Fruit fly (Drosophila melanogaster) whole organism, embryonic: ENCODE measurements around the gene Rfx.

Experiments
- Bgb ChIP-seq: fragments of 200-800 bp; sonication (Bioruptor generic); IDR thresholded peaks from 2 replicates; pipeline ENCODE4 v1.3.6; 2022; ENCODE audit warnings: missing biosample characterization, missing genetic modification characterization; ENCODE audit not compliant: partially characterized antibody
- CG13123 ChIP-seq: fragments of 200-800 bp; sonication (Bioruptor generic); optimal IDR thresholded peaks from 2 replicates; lab custom pipeline; 2016; ENCODE audit warnings: missing biosample characterization, missing genetic modification characterization
- CG13424 ChIP-seq: fragments of 200-800 bp; sonication (Bioruptor generic); optimal IDR thresholded peaks from 2 replicates; lab custom pipeline; 2019; ENCODE audit warnings: missing biosample characterization, mild to moderate bottlenecking, missing genetic modification characterization, moderate library complexity
- CG14667 ChIP-seq: fragments of 200-800 bp; sonication (Bioruptor generic); IDR thresholded peaks from 2 replicates; pipeline ENCODE4 v1.3.6; 2022; ENCODE audit warnings: missing biosample characterization, missing genetic modification characterization
- CG1602 ChIP-seq: fragments of 200-800 bp; sonication (Bioruptor generic); optimal IDR thresholded peaks from 3 replicates; lab custom pipeline; 2016; ENCODE audit warnings: missing biosample characterization, missing genetic modification characterization
- CG1647 ChIP-seq: fragments of 200-800 bp; sonication (Bioruptor generic); optimal IDR thresholded peaks from 3 replicates; lab custom pipeline; 2016; ENCODE audit warnings: missing biosample characterization, missing genetic modification characterization
- CG17802 ChIP-seq: fragments of 200-800 bp; sonication (Bioruptor generic); optimal IDR thresholded peaks from 2 replicates; lab custom pipeline; 2018; ENCODE audit warnings: missing biosample characterization, mild to moderate bottlenecking, missing genetic modification characterization, moderate library complexity
- CG18476 ChIP-seq: fragments of 200-800 bp; sonication (Bioruptor generic); optimal IDR thresholded peaks from 2 replicates; lab custom pipeline; 2016; ENCODE audit warnings: missing biosample characterization, mild to moderate bottlenecking, missing genetic modification characterization
- CG30020 ChIP-seq: fragments of 200-800 bp; optimal IDR thresholded peaks from 2 replicates; lab custom pipeline; 2019; ENCODE audit warnings: missing biosample characterization, mild to moderate bottlenecking, missing genetic modification characterization, moderate library complexity
- CG30403 ChIP-seq: fragments of 200-800 bp; sonication (Bioruptor generic); optimal IDR thresholded peaks from 3 replicates; lab custom pipeline; 2016; ENCODE audit warnings: missing biosample characterization, missing genetic modification characterization
- CG3838 ChIP-seq: fragments of 200-800 bp; sonication (Bioruptor generic); optimal IDR thresholded peaks from 3 replicates; lab custom pipeline; 2016; ENCODE audit warnings: missing biosample characterization, missing genetic modification characterization
- CG3995 ChIP-seq: fragments of 200-800 bp; sonication (Bioruptor generic); optimal IDR thresholded peaks from 3 replicates; lab custom pipeline; 2016; ENCODE audit warnings: missing biosample characterization, missing genetic modification characterization
- CG42726 ChIP-seq: fragments of 200-800 bp; sonication (Bioruptor generic); IDR thresholded peaks from 2 replicates; pipeline ENCODE4 v1.3.6; 2022; ENCODE audit warnings: missing biosample characterization, missing genetic modification characterization; ENCODE audit not compliant: partially characterized antibody
- CG4328 ChIP-seq: fragments of 200-800 bp; sonication (Bioruptor generic); optimal IDR thresholded peaks from 3 replicates; lab custom pipeline; 2017; ENCODE audit warnings: missing biosample characterization, missing genetic modification reagents, missing genetic modification characterization
- CG6272 ChIP-seq: fragments of 200-800 bp; sonication (Bioruptor generic); IDR thresholded peaks from 2 replicates; pipeline ENCODE4 v1.3.6; 2022; ENCODE audit warnings: missing biosample characterization, missing genetic modification characterization
- CG8388 ChIP-seq: fragments of 200-800 bp; sonication (Bioruptor generic); optimal IDR thresholded peaks from 2 replicates; lab custom pipeline; 2019; ENCODE audit warnings: missing biosample characterization, mild to moderate bottlenecking, missing genetic modification characterization, moderate library complexity
- CG8478 ChIP-seq: fragments of >200 bp; optimal IDR thresholded peaks from 2 replicates; lab custom pipeline; 2018
- CG8944 ChIP-seq: fragments of 200-800 bp; sonication (Bioruptor generic); optimal IDR thresholded peaks from 3 replicates; lab custom pipeline; 2016; ENCODE audit warnings: missing biosample characterization, missing genetic modification characterization
- CG9817 ChIP-seq: fragments of 200-800 bp; sonication (Bioruptor generic); optimal IDR thresholded peaks from 2 replicates; lab custom pipeline; 2018; ENCODE audit warnings: missing biosample characterization, mild to moderate bottlenecking, missing genetic modification characterization, moderate library complexity
- CHES-1-like ChIP-seq: fragments of 200-800 bp; sonication (Bioruptor generic); optimal IDR thresholded peaks from 2 replicates; lab custom pipeline; 2016; ENCODE audit warnings: missing biosample characterization, missing genetic modification characterization
- Fer3 ChIP-seq: fragments of 200-800 bp; sonication (Bioruptor generic); optimal IDR thresholded peaks from 2 replicates; lab custom pipeline; 2018; ENCODE audit warnings: missing biosample characterization, mild to moderate bottlenecking, missing genetic modification characterization, moderate library complexity
- HmgD ChIP-seq: fragments of 200-800 bp; sonication (Bioruptor generic); optimal IDR thresholded peaks from 3 replicates; lab custom pipeline; 2016; ENCODE audit warnings: missing biosample characterization, missing genetic modification characterization
- Hr78 ChIP-seq, 2 experiments: fragments of 200-800 bp in 1 of 2; fragments of >200 bp in 1 of 2; sonication (Bioruptor generic) in 1 of 2; optimal IDR thresholded peaks; 2 replicates each; lab custom pipeline; 2017 to 2019; ENCODE audit warnings: missing biosample characterization in 2 of 2, missing genetic modification characterization in 2 of 2, mild to moderate bottlenecking in 1 of 2, moderate library complexity in 1 of 2
- Lim3 ChIP-seq: fragments of 200-800 bp; sonication (Bioruptor generic); IDR thresholded peaks from 2 replicates; pipeline ENCODE4 v1.3.6; 2022; ENCODE audit warnings: missing biosample characterization, missing genetic modification characterization
- Med ChIP-seq: fragments of 200-800 bp; sonication (Bioruptor generic); peaks from one replicate; lab custom pipeline; 2016; ENCODE audit warnings: missing biosample characterization, missing genetic modification characterization, mild to moderate bottlenecking, inconsistent platforms, moderate library complexity
- Ravus ChIP-seq: fragments of 200-800 bp; sonication (Bioruptor generic); IDR thresholded peaks from 2 replicates; pipeline ENCODE4 v1.3.6; 2022; ENCODE audit warnings: missing biosample characterization, missing genetic modification characterization
- Rx ChIP-seq: fragments of 200-800 bp; sonication (Bioruptor generic); IDR thresholded peaks from 2 replicates; pipeline ENCODE4 v1.3.6; 2022; ENCODE audit warnings: missing biosample characterization, missing genetic modification characterization
- Side ChIP-seq: fragments of 200-800 bp; sonication (Bioruptor generic); optimal IDR thresholded peaks from 2 replicates; lab custom pipeline; 2016; ENCODE audit warnings: missing biosample characterization, missing genetic modification characterization
- al ChIP-seq: fragments of 200-800 bp; sonication (Bioruptor generic); IDR thresholded peaks from 2 replicates; pipeline ENCODE4 v1.3.6; 2022; ENCODE audit warnings: missing biosample characterization, missing genetic modification characterization
- bsh ChIP-seq, 2 experiments: fragments of 200-800 bp; sonication (Bioruptor generic); optimal IDR thresholded peaks; 2 replicates each; lab custom pipeline; 2017 to 2018; ENCODE audit warnings: mild to moderate bottlenecking in 2 of 2, missing biosample characterization in 2 of 2, missing genetic modification characterization in 2 of 2, moderate library complexity in 1 of 2
- chif ChIP-seq, 2 experiments: fragments of 200-800 bp; sonication (Bioruptor generic); optimal IDR thresholded peaks; 3 replicates each; lab custom pipeline; 2016; ENCODE audit warnings: missing biosample characterization in 2 of 2, missing genetic modification characterization in 2 of 2
- disco-r ChIP-seq: fragments of 200-800 bp; sonication (Bioruptor generic); optimal IDR thresholded peaks from 2 replicates; lab custom pipeline; 2016; ENCODE audit warnings: missing biosample characterization, missing genetic modification characterization
- dmrt99B ChIP-seq: fragments of 200-800 bp; sonication (Bioruptor generic); optimal IDR thresholded peaks from 2 replicates; lab custom pipeline; 2018; ENCODE audit warnings: missing biosample characterization, mild to moderate bottlenecking, missing genetic modification characterization, moderate library complexity
- dysf ChIP-seq: fragments of 200-800 bp; sonication (Bioruptor generic); IDR thresholded peaks from 3 replicates; pipeline ENCODE4 v1.3.6; 2022; ENCODE audit warnings: missing biosample characterization, missing genetic modification characterization
- eve ChIP-seq, 2 experiments: fragments of >200 bp; optimal IDR thresholded peaks; 2 replicates each; lab custom pipeline; 2017; ENCODE audit warnings: missing biosample characterization in 2 of 2, missing genetic modification characterization in 2 of 2
- fd102C ChIP-seq: fragments of 200-800 bp; sonication (Bioruptor generic); optimal IDR thresholded peaks from 2 replicates; lab custom pipeline; 2018; ENCODE audit warnings: missing biosample characterization, mild to moderate bottlenecking, missing genetic modification characterization, moderate library complexity
- fd64A ChIP-seq: fragments of 200-800 bp; sonication (Bioruptor generic); optimal IDR thresholded peaks from 3 replicates; lab custom pipeline; 2018; ENCODE audit warnings: missing biosample characterization, mild to moderate bottlenecking, missing genetic modification characterization
- fu2 ChIP-seq: fragments of 200-800 bp; sonication (Bioruptor generic); optimal IDR thresholded peaks from 2 replicates; lab custom pipeline; 2016; ENCODE audit warnings: missing biosample characterization, missing genetic modification characterization
- gce ChIP-seq: fragments of 200-800 bp; sonication (Bioruptor generic); IDR thresholded peaks from 3 replicates; pipeline ENCODE4 v1.3.6; 2022; ENCODE audit warnings: missing biosample characterization, missing genetic modification characterization
- gem ChIP-seq: fragments of 200-800 bp; sonication (Bioruptor generic); optimal IDR thresholded peaks from 2 replicates; lab custom pipeline; 2019; ENCODE audit warnings: missing biosample characterization, mild to moderate bottlenecking, missing genetic modification characterization, moderate library complexity
- gro ChIP-seq: fragments of 200-800 bp; sonication (Bioruptor generic); optimal IDR thresholded peaks from 2 replicates; lab custom pipeline; 2016; ENCODE audit warnings: missing biosample characterization, missing genetic modification characterization
- h ChIP-seq: fragments of >200 bp; optimal IDR thresholded peaks from 2 replicates; lab custom pipeline; 2017
- nau ChIP-seq: fragments of 200-800 bp; sonication (Bioruptor generic); optimal IDR thresholded peaks from 3 replicates; lab custom pipeline; 2017; ENCODE audit warnings: missing biosample characterization, mild to moderate bottlenecking, missing genetic modification characterization, missing genetic modification reagents
- p53 ChIP-seq: fragments of 200-800 bp; sonication (Bioruptor generic); optimal IDR thresholded peaks from 2 replicates; lab custom pipeline; 2016; ENCODE audit warnings: missing biosample characterization, missing genetic modification characterization
- phol ChIP-seq: fragments of 200-800 bp; sonication (Bioruptor generic); optimal IDR thresholded peaks from 3 replicates; lab custom pipeline; 2018; ENCODE audit warnings: missing biosample characterization, mild to moderate bottlenecking, missing genetic modification characterization, moderate library complexity
- rib ChIP-seq: fragments of 200-800 bp; sonication (Bioruptor generic); IDR thresholded peaks from 2 replicates; pipeline ENCODE4 v1.3.6; 2022; ENCODE audit warnings: missing biosample characterization, missing genetic modification characterization
- sim ChIP-seq: fragments of 200-800 bp; sonication (Bioruptor generic); IDR thresholded peaks from 2 replicates; pipeline ENCODE4 v1.3.6; 2022; ENCODE audit warnings: missing biosample characterization, missing genetic modification characterization
- tap ChIP-seq: fragments of 200-800 bp; optimal IDR thresholded peaks from 3 replicates; lab custom pipeline; 2019; ENCODE audit warnings: missing biosample characterization, mild to moderate bottlenecking, missing genetic modification characterization, moderate library complexity
- ttk ChIP-seq: fragments of 200-800 bp; sonication (Bioruptor generic); IDR thresholded peaks from 2 replicates; pipeline ENCODE4 v2.1.2; 2022; ENCODE audit warnings: missing biosample characterization, missing genetic modification characterization
- unpg ChIP-seq: fragments of 200-800 bp; sonication (Bioruptor generic); optimal IDR thresholded peaks from 3 replicates; lab custom pipeline; 2018; ENCODE audit warnings: missing biosample characterization, mild to moderate bottlenecking, missing genetic modification characterization, moderate library complexity
- vnd ChIP-seq: fragments of 200-800 bp; sonication (Bioruptor generic); IDR thresholded peaks from 3 replicates; pipeline ENCODE4 v1.3.6; 2022; ENCODE audit warnings: missing biosample characterization, missing genetic modification characterization; ENCODE audit not compliant: partially characterized antibody
- wor ChIP-seq: fragments of 200-800 bp; sonication (Bioruptor generic); IDR thresholded peaks from 2 replicates; pipeline ENCODE4 v1.3.6; 2022; ENCODE audit warnings: missing biosample characterization, missing genetic modification characterization
- zf30C ChIP-seq: fragments of 200-800 bp; sonication (Bioruptor generic); optimal IDR thresholded peaks from 3 replicates; lab custom pipeline; 2018; ENCODE audit warnings: missing biosample characterization, mild to moderate bottlenecking, missing genetic modification characterization

The Rfx gene

DNA sequence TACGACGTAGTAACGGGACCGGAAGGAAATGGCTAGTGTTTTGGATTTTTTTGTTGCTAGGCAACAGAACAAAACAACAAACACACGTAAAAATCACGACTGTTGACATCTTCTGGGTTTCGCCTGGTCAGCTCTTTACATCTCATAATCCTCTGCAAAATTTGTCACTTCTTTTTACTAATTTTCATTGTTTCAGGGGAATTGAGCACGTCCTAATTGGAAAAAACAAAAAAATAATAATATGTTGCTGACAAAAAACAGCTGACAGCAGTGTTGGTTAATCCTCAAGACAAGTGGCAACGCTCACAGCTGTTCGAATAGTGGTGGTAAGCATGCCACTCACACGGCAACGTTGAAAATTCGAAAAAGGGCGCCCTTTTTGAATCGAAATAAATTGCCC, at the start of gene Rfx (continued):
- TF ChIP-seq HmgD (GFP tag; lab: Kevin White, UChicago) (no peak), sim (GFP tag; lab: Robert Waterston, UW) (no peak), gro (GFP tag; lab: Kevin White, UChicago) (peak; percentile 44), nau (GFP tag; lab: Kevin White, UChicago) (no peak), gce (no peak), p53 (GFP tag; lab: Kevin White, UChicago) (no peak), CG17802 (tag; lab: Kevin White, UChicago) (no peak), Bgb (GFP tag; lab: Robert Waterston, UW) (no peak), chif (GFP tag; optimal IDR thresholded peaks at IDR 0.05; lab: Kevin White, UChicago) (no peak), Hr78 (GFP tag; optimal IDR thresholded peaks at IDR 0.05; lab: Kevin White, UChicago) (no peak), CG30403 (GFP tag; lab: Kevin White, UChicago) (peak; percentile 37), CG42726 (GFP tag; lab: Robert Waterston, UW) (no peak), fd64A (GFP tag; lab: Kevin White, UChicago) (no peak), CG8388 (GFP tag; lab: Kevin White, UChicago) (no peak), CHES-1-like (peak; percentile 24), eve (GFP tag; optimal IDR thresholded peaks at IDR 0.05; lab: Kevin White, UChicago) (no peak), Med (GFP tag; lab: Kevin White, UChicago) (peak; percentile 81), CG1602 (GFP tag; lab: Kevin White, UChicago) (no peak), h (lab: Kevin White, UChicago) (no peak), CG30020 (tag; lab: Kevin White, UChicago) (no peak), bsh (GFP tag; optimal IDR thresholded peaks at IDR 0.05; lab: Kevin White, UChicago) (peak in 1 of 2 experiments; percentile 55), zf30C (no peak), Side (GFP tag; lab: Kevin White, UChicago) (peak; percentile 37), CG9817 (tag; lab: Kevin White, UChicago) (peak; percentile 8), gem (peak; percentile 4), CG8478 (lab: Kevin White, UChicago) (no peak), CG18476 (no peak), dmrt99B (tag; lab: Kevin White, UChicago) (no peak), CG1647 (GFP tag; lab: Kevin White, UChicago) (peak; percentile 39), CG14667 (GFP tag; lab: Robert Waterston, UW) (no peak), Lim3 (GFP tag; lab: Robert Waterston, UW) (no peak), unpg (GFP tag; lab: Kevin White, UChicago) (peak; percentile 8), al (GFP tag; lab: Robert Waterston, UW) (no peak), fd102C (GFP tag; lab: Kevin White, UChicago) (no peak), vnd (GFP tag; lab: Robert Waterston, UW) (no peak), fu2 (GFP tag; lab: Kevin White, UChicago) (no peak), phol (peak; percentile 35), CG4328 (GFP tag; lab: Kevin White, UChicago) (peak; percentile 10), rib (no peak), CG6272 (GFP tag; lab: Robert Waterston, UW) (no peak), ttk (GFP tag; lab: Robert Waterston, UW) (no peak), CG3995 (GFP tag; lab: Kevin White, UChicago) (peak; percentile 19), Fer3 (tag; lab: Kevin White, UChicago) (no peak), CG8944 (no peak), dysf (GFP tag; lab: Robert Waterston, UW) (no peak), disco-r (GFP tag; lab: Kevin White, UChicago) (peak; percentile 13), tap (tag; lab: Kevin White, UChicago) (no peak), Ravus (no peak), CG13424 (tag; lab: Kevin White, UChicago) (peak; percentile 14), CG3838 (no peak), wor (GFP tag; lab: Robert Waterston, UW) (no peak), Rx (GFP tag; lab: Robert Waterston, UW) (no peak), CG13123 (no peak)
